Fruit fly (Drosophila melanogaster): ENCODE data around the gene Samuel.

Samuel gene

DNA sequence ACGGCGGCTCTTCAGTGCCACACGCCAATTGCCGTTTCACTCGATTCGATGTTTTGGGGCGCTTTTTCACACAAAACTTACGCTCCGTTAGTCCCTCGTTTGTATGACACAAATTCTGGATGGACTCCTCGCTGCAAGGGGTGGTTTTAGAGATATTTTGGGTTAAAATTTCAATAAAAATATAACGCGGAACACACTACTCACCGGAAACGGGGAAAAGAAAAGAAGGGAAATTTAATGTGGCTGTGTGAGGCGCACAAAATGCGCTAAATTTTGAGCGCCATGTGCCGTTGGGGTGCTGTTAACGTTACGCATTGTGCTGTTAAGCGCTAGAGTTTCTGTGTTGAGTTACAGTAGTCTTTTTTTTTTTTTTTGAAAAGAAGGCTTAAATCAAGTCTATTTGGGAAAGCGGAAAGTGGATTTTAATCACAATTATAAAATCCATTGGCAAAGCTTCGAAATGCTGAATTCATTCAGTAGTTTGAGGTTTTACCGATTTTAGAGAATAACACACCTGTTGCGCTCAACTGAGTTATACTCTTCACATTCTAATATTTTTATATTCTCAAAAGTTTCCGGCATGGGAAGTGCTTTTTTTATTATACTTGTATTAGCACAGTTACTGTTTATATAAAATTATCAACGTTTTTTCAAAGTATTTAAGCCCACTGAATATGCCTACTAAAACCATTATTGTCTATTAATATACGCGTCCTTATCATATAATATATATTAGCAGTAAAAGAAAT is 62.7 kb downstream of the Samuel start, which contains the start of gene RpL9 (continued):
- TF ChIP-seq Stat92E (GFP tag; optimal IDR thresholded peaks at IDR 0.05) (peak in 1 of 3 experiments; percentile 35), CG1647 (GFP tag; optimal IDR thresholded peaks at IDR 0.05) (peak; percentile 50), CG7928 (GFP tag; optimal IDR thresholded peaks at IDR 0.05) (peak; percentile 15), NK7.1 (GFP tag; optimal IDR thresholded peaks at IDR 0.05) (peak; percentile 76), shn (GFP tag; optimal IDR thresholded peaks at IDR 0.05) (peak; percentile 25), fd102C (GFP tag; optimal IDR thresholded peaks at IDR 0.05) (peak; percentile 33), ATbp (GFP tag; optimal IDR thresholded peaks at IDR 0.05) (no peak), ara (GFP tag; IDR thresholded peaks at IDR 0.05) (peak; percentile 68; the same call in 1 of the 2 replicates), insv (GFP tag; optimal IDR thresholded peaks at IDR 0.05) (peak in 1 of 2 experiments; percentile 56), en (GFP tag; optimal IDR thresholded peaks at IDR 0.05) (peak; percentile 68), CG2120 (GFP tag; optimal IDR thresholded peaks at IDR 0.05) (peak; percentile 3), crp (GFP tag; optimal IDR thresholded peaks at IDR 0.05) (peak in 1 of 2 experiments; percentile 40), Hand (GFP tag; optimal IDR thresholded peaks at IDR 0.05) (no peak), CG7357 (GFP tag; IDR thresholded peaks at IDR 0.05) (0 out of 3 replicates have a peak, but pooled peaks have one; percentile 25), br (optimal IDR thresholded peaks at IDR 0.05) (no peak), CG9727 (GFP tag; optimal IDR thresholded peaks at IDR 0.05) (peak; percentile 82), Dref (GFP tag; IDR thresholded peaks at IDR 0.05) (no peak), Nf-YB (GFP tag; optimal IDR thresholded peaks at IDR 0.05) (no peak), Rfx (GFP tag; IDR thresholded peaks at IDR 0.05) (no peak; the same call in 1 of the 2 replicates), E2f2 (GFP tag; IDR thresholded peaks at IDR 0.05) (no peak; the same call in none of the 2 replicates), sens (GFP tag) (peak; percentile 93), nmo (GFP tag; optimal IDR thresholded peaks at IDR 0.05) (no peak), fd3F (GFP tag; optimal IDR thresholded peaks at IDR 0.05) (peak; percentile 42), CG18599 (GFP tag; optimal IDR thresholded peaks at IDR 0.05) (no peak), pan (optimal IDR thresholded peaks at IDR 0.05) (no peak), pan (GFP tag; optimal IDR thresholded peaks at IDR 0.05 in 1 of 2, IDR thresholded peaks at IDR 0.05 in 1 of 2) (no peak), CrebB (tag; optimal IDR thresholded peaks at IDR 0.05) (peak; percentile 84), Sry-β (GFP tag; optimal IDR thresholded peaks at IDR 0.05) (peak; percentile 38), CG7745 (tag; optimal IDR thresholded peaks at IDR 0.05) (no peak), CG2202 (tag; optimal IDR thresholded peaks at IDR 0.05) (peak; percentile 67), CG14860 (GFP tag; IDR thresholded peaks at IDR 0.05; ENCODE audit: partially characterized antibody) (no peak), Doc3 (GFP tag; IDR thresholded peaks at IDR 0.05; ENCODE audit: partially characterized antibody) (no peak), tap (tag; optimal IDR thresholded peaks at IDR 0.05) (no peak), CG17802 (tag; optimal IDR thresholded peaks at IDR 0.05) (peak; percentile 48), NC2β (GFP tag; optimal IDR thresholded peaks at IDR 0.05) (peak; percentile 87), sna (GFP tag; IDR thresholded peaks at IDR 0.05; ENCODE audit: partially characterized antibody) (no peak), nom (GFP tag; optimal IDR thresholded peaks at IDR 0.05) (peak; percentile 88), CG14050 (GFP tag; IDR thresholded peaks at IDR 0.05) (no peak; the same call in 1 of the 3 replicates), CG4707 (GFP tag; optimal IDR thresholded peaks at IDR 0.05) (peak; percentile 85), kay (GFP tag; optimal IDR thresholded peaks at IDR 0.05) (no peak), YL-1 (GFP tag; optimal IDR thresholded peaks at IDR 0.05) (peak; percentile 96), CG32532 (GFP tag; IDR thresholded peaks at IDR 0.05) (peak; percentile 75), onecut (GFP tag; IDR thresholded peaks at IDR 0.05) (peak; percentile 85), Adf1 (GFP tag; IDR thresholded peaks at IDR 0.05) (no peak), sr (GFP tag; IDR thresholded peaks at IDR 0.05) (no peak), unc-4 (GFP tag; IDR thresholded peaks at IDR 0.05; ENCODE audit: partially characterized antibody) (no peak), Tbp (GFP tag; optimal IDR thresholded peaks at IDR 0.05) (peak; percentile 4), wor (GFP tag; IDR thresholded peaks at IDR 0.05) (no peak), CG2199 (GFP tag; IDR thresholded peaks at IDR 0.05) (0 out of 3 replicates have a peak, but pooled peaks have one; percentile 54)

All from whole organism, embryonic.